Worm (Caenorhabditis elegans) whole organism, L4 larva: Measurements from ENCODE around the gene R06F6.12.

Experiments
- Y105C5A.15 ChIP-seq: fragments of 200-800 bp; sonication (Bioruptor generic); IDR thresholded peaks from 2 replicates; pipeline ENCODE4 v1.3.6; 2022; ENCODE audit warnings: missing genetic modification characterization, missing compliant biosample characterization
- ceh-82 ChIP-seq: sonication (generic microtip); optimal IDR thresholded peaks from 2 replicates; lab custom pipeline; 2017; ENCODE audit warnings: missing biosample characterization, missing genetic modification characterization
- nhr-77 ChIP-seq: fragments of 150-350 bp; optimal IDR thresholded peaks from 2 replicates; lab custom pipeline; 2014; ENCODE audit warnings: missing biosample characterization, missing genetic modification characterization

DNA sequence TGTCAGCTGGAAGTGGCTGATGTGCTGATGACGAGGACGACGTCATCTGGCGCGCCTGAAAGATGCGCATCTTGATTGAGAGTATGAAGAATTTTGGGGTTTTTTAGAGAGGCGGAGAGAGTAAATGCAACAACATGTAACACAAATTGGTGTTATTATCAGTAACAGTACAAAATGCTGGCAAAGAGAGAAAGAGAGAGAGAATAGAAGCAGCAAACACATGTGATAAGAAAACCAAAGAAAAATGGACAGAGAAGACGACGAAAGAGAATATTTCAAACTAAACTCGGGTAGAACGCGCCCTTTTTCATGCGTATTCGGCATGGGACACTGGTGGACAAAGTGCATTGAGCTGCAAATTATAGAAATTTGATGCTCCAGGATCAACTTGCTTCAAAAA is 37.0 kb upstream of the R06F6.12 start, which contains the start of gene M106.3:
- TF ChIP-seq Y105C5A.15 (GFP tag; lab: Robert Waterston, UW) (no peak), ceh-82 (tag; lab: Kevin White, UChicago) (no peak), nhr-77 (tag; lab: Kevin White, UChicago) (peak; percentile 34)
